Worm (Caenorhabditis elegans) whole organism, young adult: ENCODE data around the gene Y116A8C.29.

ENCODE experiments used
- C17E4.6 ChIP-seq: fragments of 200-800 bp; sonication (Bioruptor generic); IDR thresholded peaks from 2 replicates; pipeline ENCODE4 v1.3.6; 2022; ENCODE audit warnings: missing genetic modification reagents, missing genetic modification characterization, missing compliant biosample characterization
- F55B11.4 ChIP-seq: sonication (generic microtip); optimal IDR thresholded peaks from 2 replicates; lab custom pipeline; 2016; ENCODE audit warnings: missing compliant biosample characterization, missing genetic modification characterization, borderline replicate concordance; ENCODE audit not compliant: insufficient read depth
- T26A5.8 ChIP-seq: sonication (generic microtip); optimal IDR thresholded peaks from 2 replicates; lab custom pipeline; 2016; ENCODE audit warnings: missing genetic modification characterization, missing compliant biosample characterization
- ama-1 ChIP-seq, 3 experiments: fragments of 150-350 bp in 1 of 3; sonication (generic microtip) in 2 of 3; optimal IDR thresholded peaks; 2 replicates each; lab custom pipeline; 2014 to 2018; ENCODE audit warnings: missing biosample characterization in 2 of 3, missing genetic modification characterization in 2 of 3, missing genetic modification reagents in 2 of 3
- ets-4 ChIP-seq: fragments of 200-800 bp; sonication (Bioruptor generic); optimal IDR thresholded peaks from 2 replicates; lab custom pipeline; 2018; ENCODE audit warnings: mild to moderate bottlenecking, missing genetic modification characterization, missing compliant biosample characterization
- madf-10 ChIP-seq: sonication (generic microtip); optimal IDR thresholded peaks from 2 replicates; lab custom pipeline; 2016; ENCODE audit warnings: mild to moderate bottlenecking, missing genetic modification characterization, missing compliant biosample characterization
- nfya-1 ChIP-seq: sonication (generic microtip); optimal IDR thresholded peaks from 2 replicates; lab custom pipeline; 2017; ENCODE audit warnings: antibody characterized with exemption, missing compliant biosample characterization, missing genetic modification characterization, borderline replicate concordance; ENCODE audit not compliant: insufficient read depth
- nhr-90 ChIP-seq: sonication (generic microtip); optimal IDR thresholded peaks from 2 replicates; lab custom pipeline; 2016; ENCODE audit warnings: missing genotype, mild to moderate bottlenecking, missing genetic modification characterization, missing compliant biosample characterization
- pha-4 ChIP-seq: fragments of 150-350 bp; sonication (generic microtip); optimal IDR thresholded peaks from 2 replicates; lab custom pipeline; 2014; ENCODE audit warnings: missing biosample characterization, missing genetic modification reagents, missing genetic modification characterization
- repo-1 ChIP-seq: sonication (generic microtip); optimal IDR thresholded peaks from 2 replicates; lab custom pipeline; 2017; ENCODE audit warnings: mild to moderate bottlenecking, missing genetic modification characterization, missing compliant biosample characterization
- sptf-2 ChIP-seq: fragments of 200-800 bp; sonication (Bioruptor generic); optimal IDR thresholded peaks from 2 replicates; lab custom pipeline; 2018; ENCODE audit warnings: mild to moderate bottlenecking, missing genetic modification characterization, missing compliant biosample characterization
- unc-62 ChIP-seq: fragments of 150-350 bp; optimal IDR thresholded peaks from 2 replicates; lab custom pipeline; 2014; ENCODE audit warnings: missing biosample characterization, missing genetic modification reagents, missing genetic modification characterization
- ztf-28 ChIP-seq: fragments of 200-800 bp; sonication (Bioruptor generic); IDR thresholded peaks from 2 replicates; pipeline ENCODE4 v1.3.6; 2022; ENCODE audit warnings: missing genetic modification reagents, missing genetic modification characterization, missing compliant biosample characterization

ce11 chrIV:17100628-17101338 lies 7.0 kb downstream of the Y116A8C.29 start:
- TF ChIP-seq madf-10 (no peak), unc-62 (no peak), ztf-28 (GFP tag; lab: Robert Waterston, UW) (no peak), T26A5.8 (tag; lab: Kevin White, UChicago) (no peak), pha-4 (tag; lab: Kevin White, UChicago) (no peak), F55B11.4 (no peak), sptf-2 (GFP tag; lab: Kevin White, UChicago) (no peak), nhr-90 (tag; lab: Kevin White, UChicago) (no peak), C17E4.6 (GFP tag; lab: Robert Waterston, UW) (no peak), nfya-1 (tag; lab: Kevin White, UChicago) (no peak), ama-1 (optimal IDR thresholded peaks at IDR 0.05; lab: Kevin White, UChicago) (no peak), ama-1 (GFP tag; optimal IDR thresholded peaks at IDR 0.05; lab: Kevin White, UChicago) (no peak), ets-4 (GFP tag; lab: Kevin White, UChicago) (no peak), repo-1 (tag; lab: Kevin White, UChicago) (no peak)
